Worm (Caenorhabditis elegans) whole organism, L4 larva: Measurements from ENCODE around the gene H03G16.7.
A peak's percentile ranks its signal among the peaks of the same experiment; 100 is the strongest.

Experiments used
- F37D6.2 ChIP-seq: sonication (generic microtip); optimal IDR thresholded peaks from 2 replicates; lab custom pipeline; 2016; ENCODE audit warnings: mild to moderate bottlenecking, missing genetic modification characterization, missing compliant biosample characterization
- T26A8.4 ChIP-seq: fragments of 200-800 bp; sonication (Bioruptor generic); IDR thresholded peaks from 2 replicates; pipeline ENCODE4 v1.3.6; 2022; ENCODE audit warnings: missing genetic modification characterization, missing compliant biosample characterization
- Y105C5A.15 ChIP-seq: fragments of 200-800 bp; sonication (Bioruptor generic); IDR thresholded peaks from 2 replicates; pipeline ENCODE4 v1.3.6; 2022; ENCODE audit warnings: missing genetic modification characterization, missing compliant biosample characterization
- Y48G9A.11 ChIP-seq: fragments of 200-800 bp; sonication (Bioruptor generic); IDR thresholded peaks from 2 replicates; pipeline ENCODE4 v1.3.6; 2022; ENCODE audit warnings: missing genetic modification reagents, missing genetic modification characterization, missing compliant biosample characterization
- ZK337.2 ChIP-seq: fragments of 200-800 bp; sonication (Bioruptor generic); IDR thresholded peaks from 2 replicates; pipeline ENCODE4 v1.3.6; 2022; ENCODE audit warnings: missing genetic modification reagents, missing genetic modification characterization, missing compliant biosample characterization
- ZK546.5 ChIP-seq, 2 experiments: sonication (generic microtip); optimal IDR thresholded peaks; 2 replicates each; lab custom pipeline; 2017; ENCODE audit warnings: missing biosample characterization in 2 of 2, missing genetic modification characterization in 2 of 2
- aha-1 ChIP-seq: fragments of 150-350 bp; peaks from one replicate; lab custom pipeline; 2014; ENCODE audit warnings: missing biosample characterization, missing genetic modification characterization
- attf-4 ChIP-seq: sonication (generic microtip); optimal IDR thresholded peaks from 3 replicates; lab custom pipeline; 2017; ENCODE audit warnings: missing biosample characterization, missing genetic modification characterization
- ceh-62 ChIP-seq: sonication (generic microtip); optimal IDR thresholded peaks from 2 replicates; lab custom pipeline; 2017; ENCODE audit warnings: missing biosample characterization, missing genetic modification characterization
- ceh-82 ChIP-seq: sonication (generic microtip); optimal IDR thresholded peaks from 2 replicates; lab custom pipeline; 2017; ENCODE audit warnings: missing biosample characterization, missing genetic modification characterization
- cey-2 ChIP-seq: sonication (generic microtip); optimal IDR thresholded peaks from 3 replicates; lab custom pipeline; 2017; ENCODE audit warnings: missing genetic modification characterization, mild to moderate bottlenecking, missing compliant biosample characterization, antibody characterized with exemption, borderline replicate concordance; ENCODE audit not compliant: insufficient read depth
- daf-19 ChIP-seq: fragments of 200-800 bp; sonication (Bioruptor generic); conservative IDR thresholded peaks from 2 replicates; pipeline ENCODE4 v1.3.6; 2022; ENCODE audit warnings: missing genetic modification characterization, missing compliant biosample characterization
- dmd-8 ChIP-seq: fragments of 200-800 bp; sonication (Bioruptor generic); IDR thresholded peaks from 2 replicates; pipeline ENCODE4 v1.3.6; 2022; ENCODE audit warnings: missing genetic modification characterization, missing compliant biosample characterization
- duxl-1 ChIP-seq: sonication (generic microtip); optimal IDR thresholded peaks from 2 replicates; lab custom pipeline; 2016; ENCODE audit warnings: mild to moderate bottlenecking, missing genetic modification characterization, moderate library complexity, missing compliant biosample characterization; ENCODE audit not compliant: poor library complexity
- dve-1 ChIP-seq: sonication (generic microtip); optimal IDR thresholded peaks from 2 replicates; lab custom pipeline; 2017; ENCODE audit warnings: antibody characterized with exemption, mild to moderate bottlenecking, missing genetic modification characterization, missing compliant biosample characterization; ENCODE audit not compliant: insufficient read depth
- egl-27 ChIP-seq: sonication (generic microtip); optimal IDR thresholded peaks from 3 replicates; lab custom pipeline; 2017; ENCODE audit warnings: missing biosample characterization, missing genetic modification reagents, missing genetic modification characterization
- egl-43 ChIP-seq: fragments of 200-800 bp; sonication (Bioruptor generic); IDR thresholded peaks from 2 replicates; pipeline ENCODE4 v1.3.6; 2022; ENCODE audit warnings: missing genetic modification reagents, missing genetic modification characterization, missing compliant biosample characterization
- fos-1 ChIP-seq: fragments of 150-350 bp; optimal IDR thresholded peaks from 2 replicates; lab custom pipeline; 2014; ENCODE audit warnings: missing biosample characterization, missing genetic modification characterization
- gei-8 ChIP-seq: fragments of 200-800 bp; sonication (Bioruptor generic); optimal IDR thresholded peaks from 2 replicates; lab custom pipeline; 2018; ENCODE audit warnings: mild to moderate bottlenecking, missing genetic modification characterization, missing compliant biosample characterization
- hlh-30 ChIP-seq: sonication (generic microtip); optimal IDR thresholded peaks from 2 replicates; lab custom pipeline; 2017; ENCODE audit warnings: antibody characterized with exemption, mild to moderate bottlenecking, missing genetic modification characterization, missing compliant biosample characterization; ENCODE audit not compliant: insufficient read depth
- hmg-1.1 ChIP-seq: fragments of 200-800 bp; sonication (Bioruptor generic); IDR thresholded peaks from 2 replicates; pipeline ENCODE4 v1.3.6; 2022; ENCODE audit warnings: missing genetic modification reagents, missing genetic modification characterization, missing compliant biosample characterization
- jun-1 ChIP-seq: fragments of 150-350 bp; optimal IDR thresholded peaks from 2 replicates; lab custom pipeline; 2014; ENCODE audit warnings: missing biosample characterization, missing genetic modification reagents, missing genetic modification characterization
- lim-7 ChIP-seq: fragments of 200-800 bp; sonication (Bioruptor generic); IDR thresholded peaks from 2 replicates; pipeline ENCODE4 v1.3.6; 2022; ENCODE audit warnings: missing genetic modification characterization, missing compliant biosample characterization
- lin-13 ChIP-seq: fragments of 150-350 bp; optimal IDR thresholded peaks from 2 replicates; lab custom pipeline; 2014; ENCODE audit warnings: missing biosample characterization, missing genetic modification reagents, missing genetic modification characterization
- lin-38 ChIP-seq: fragments of 200-800 bp; sonication (Bioruptor generic); IDR thresholded peaks from 2 replicates; pipeline ENCODE4 v1.3.6; 2022; ENCODE audit warnings: missing genetic modification reagents, missing genetic modification characterization, missing compliant biosample characterization
- lin-39 ChIP-seq: fragments of 150-350 bp; optimal IDR thresholded peaks from 2 replicates; lab custom pipeline; 2014; ENCODE audit warnings: missing biosample characterization, missing genetic modification reagents, missing genetic modification characterization
- lir-3 ChIP-seq: sonication (generic microtip); optimal IDR thresholded peaks from 2 replicates; lab custom pipeline; 2016; ENCODE audit warnings: mild to moderate bottlenecking, missing genetic modification characterization, missing compliant biosample characterization
- madf-5 ChIP-seq, 2 experiments: fragments of 200-800 bp; sonication (Bioruptor generic); IDR thresholded peaks; 2 replicates each; pipeline ENCODE4 v1.3.6; 2022; ENCODE audit warnings: missing compliant biosample characterization in 2 of 2, missing genetic modification characterization in 2 of 2
- madf-9 ChIP-seq: fragments of 200-800 bp; sonication (Bioruptor generic); conservative IDR thresholded peaks from 2 replicates; pipeline ENCODE4 v1.3.6; 2022; ENCODE audit warnings: missing genetic modification reagents, missing genetic modification characterization, missing compliant biosample characterization
- mes-2 ChIP-seq: sonication (generic microtip); optimal IDR thresholded peaks from 2 replicates; lab custom pipeline; 2016; ENCODE audit warnings: missing genotype, mild to moderate bottlenecking, missing genetic modification characterization, missing compliant biosample characterization; ENCODE audit not compliant: poor library complexity, severe bottlenecking
- mxl-2 ChIP-seq: fragments of 200-800 bp; sonication (Bioruptor generic); conservative IDR thresholded peaks from 2 replicates; pipeline ENCODE4 v1.3.6; 2022; ENCODE audit warnings: missing genetic modification reagents, missing genetic modification characterization, missing compliant biosample characterization
- mxl-3 ChIP-seq: fragments of 200-800 bp; sonication (Bioruptor generic); optimal IDR thresholded peaks from 2 replicates; lab custom pipeline; 2018; ENCODE audit warnings: mild to moderate bottlenecking, missing genetic modification characterization, missing compliant biosample characterization
- nhr-28 ChIP-seq: fragments of 150-350 bp; optimal IDR thresholded peaks from 2 replicates; lab custom pipeline; 2014; ENCODE audit warnings: missing biosample characterization, missing genetic modification characterization
- nhr-41 ChIP-seq: fragments of 200-800 bp; sonication (Bioruptor generic); IDR thresholded peaks from 2 replicates; pipeline ENCODE4 v1.3.6; 2022; ENCODE audit warnings: missing genetic modification reagents, missing genetic modification characterization, missing compliant biosample characterization
- nhr-42 ChIP-seq: fragments of 200-800 bp; sonication (Bioruptor generic); IDR thresholded peaks from 2 replicates; pipeline ENCODE4 v1.3.6; 2022; ENCODE audit warnings: missing genetic modification characterization, missing compliant biosample characterization
- pqm-1 ChIP-seq: sonication (generic microtip); optimal IDR thresholded peaks from 2 replicates; lab custom pipeline; 2017; ENCODE audit warnings: missing biosample characterization, missing genetic modification characterization
- rbr-2 ChIP-seq: sonication (generic microtip); optimal IDR thresholded peaks from 2 replicates; lab custom pipeline; 2016; ENCODE audit warnings: missing genotype, missing genetic modification characterization, missing compliant biosample characterization
- saeg-2 ChIP-seq: fragments of 200-800 bp; sonication (Bioruptor generic); IDR thresholded peaks from 2 replicates; pipeline ENCODE4 v1.3.6; 2022; ENCODE audit warnings: missing genetic modification reagents, missing genetic modification characterization, missing compliant biosample characterization
- set-16 ChIP-seq: fragments of 200-800 bp; sonication (Bioruptor generic); IDR thresholded peaks from 2 replicates; pipeline ENCODE4 v1.3.6; 2022; ENCODE audit warnings: missing genetic modification reagents, missing genetic modification characterization, missing compliant biosample characterization
- snpc-4 ChIP-seq: fragments of 150-350 bp; optimal IDR thresholded peaks from 2 replicates; lab custom pipeline; 2014; ENCODE audit warnings: missing biosample characterization, missing genetic modification characterization
- spr-1 ChIP-seq: sonication (generic microtip); optimal IDR thresholded peaks from 2 replicates; lab custom pipeline; 2016; ENCODE audit warnings: mild to moderate bottlenecking, missing genetic modification characterization, missing compliant biosample characterization
- spr-3 ChIP-seq: fragments of 200-800 bp; sonication (Bioruptor generic); optimal IDR thresholded peaks from 2 replicates; lab custom pipeline; 2018; ENCODE audit warnings: mild to moderate bottlenecking, missing genetic modification characterization, missing compliant biosample characterization
- tra-1 ChIP-seq: fragments of 200-800 bp; sonication (Bioruptor generic); IDR thresholded peaks from 2 replicates; pipeline ENCODE4 v1.3.6; 2022; ENCODE audit warnings: missing genetic modification reagents, missing genetic modification characterization, missing compliant biosample characterization
- unc-130 ChIP-seq: sonication (generic microtip); optimal IDR thresholded peaks from 2 replicates; lab custom pipeline; 2016; ENCODE audit warnings: missing genetic modification reagents, missing genetic modification characterization, missing compliant biosample characterization
- unc-39 ChIP-seq: sonication (generic microtip); optimal IDR thresholded peaks from 2 replicates; lab custom pipeline; 2017; ENCODE audit warnings: missing biosample characterization, missing genetic modification characterization
- unc-62 ChIP-seq, 3 experiments: fragments of 150-350 bp in 1 of 3; sonication (generic microtip); optimal IDR thresholded peaks in 2 of 3; peaks in 1 of 3; 1 replicate in 1 of 3; 2 replicates in 2 of 3; lab custom pipeline; 2014 to 2017; ENCODE audit warnings: missing biosample characterization in 3 of 3, missing genetic modification characterization in 3 of 3, missing genetic modification reagents in 3 of 3, missing genotype in 1 of 3

Gene H03G16.7

ce11 chrX:15076042-15076565 is 20.3 kb upstream of the H03G16.7 start, which contains the start of the genes H40L08.3 and H40L08.9 (continued):
- TF ChIP-seq spr-3 (GFP tag; lab: Kevin White, UChicago) (no peak), lin-39 (no peak), Y48G9A.11 (no peak), hmg-1.1 (GFP tag; lab: Robert Waterston, UW) (no peak), spr-1 (tag; lab: Kevin White, UChicago) (no peak), dmd-8 (GFP tag; lab: Robert Waterston, UW) (no peak), mxl-2 (no peak), Y105C5A.15 (GFP tag; lab: Robert Waterston, UW) (no peak), madf-9 (GFP tag; lab: Robert Waterston, UW) (no peak), fos-1 (no peak), gei-8 (GFP tag; lab: Kevin White, UChicago) (no peak), mes-2 (tag; lab: Kevin White, UChicago) (no peak), lim-7 (no peak), ceh-62 (tag; lab: Kevin White, UChicago) (no peak), attf-4 (no peak)

DNA sequence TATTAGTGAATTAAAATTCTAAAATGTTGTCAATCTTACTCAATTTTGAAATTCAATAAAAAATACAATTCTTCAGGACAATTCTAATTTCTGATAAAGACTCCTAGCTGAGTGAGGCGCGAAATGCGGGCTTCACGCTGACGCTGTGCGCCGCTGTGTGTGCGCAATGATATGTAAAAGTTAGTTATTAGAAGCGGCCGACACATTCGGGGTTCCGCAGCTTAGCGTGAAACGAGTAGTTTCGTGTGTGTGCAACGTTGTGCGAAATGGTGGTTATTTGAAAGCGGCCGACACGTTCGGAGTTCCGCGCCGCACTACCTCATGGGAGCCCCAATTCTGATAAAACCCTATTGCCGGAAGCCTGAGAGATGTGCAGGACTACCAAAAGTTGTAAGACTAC is 19.4 kb upstream of the H03G16.7 start:
- TF ChIP-seq spr-1 (tag; lab: Kevin White, UChicago) (no peak), set-16 (GFP tag; lab: Robert Waterston, UW) (no peak), saeg-2 (GFP tag; lab: Robert Waterston, UW) (0 out of 2 replicates have a peak, but pooled peaks have one; percentile 10), nhr-42 (0 out of 2 replicates have a peak, but pooled peaks have one; percentile 29), duxl-1 (no peak), madf-5 (GFP tag; IDR thresholded peaks at IDR 0.05; lab: Robert Waterston, UW) (no peak), hmg-1.1 (GFP tag; lab: Robert Waterston, UW) (peak; percentile 33; the same call in 1 of the 2 replicates), aha-1 (peak; percentile 53), cey-2 (tag; lab: Kevin White, UChicago) (no peak), spr-3 (GFP tag; lab: Kevin White, UChicago) (no peak), fos-1 (no peak), F37D6.2 (tag; lab: Kevin White, UChicago) (no peak), ceh-62 (tag; lab: Kevin White, UChicago) (no peak), ZK337.2 (no peak), egl-43 (GFP tag; lab: Robert Waterston, UW) (0 out of 2 replicates have a peak, but pooled peaks have one; percentile 10)

- no peak for TF ChIP-seq attf-4
- TF ChIP-seq snpc-4 (tag; lab: Kevin White, UChicago) = peak; percentile 47
- TF ChIP-seq nhr-41 (GFP tag; lab: Robert Waterston, UW) = no peak
- TF ChIP-seq unc-39 (tag; lab: Kevin White, UChicago) = no peak
- TF ChIP-seq mes-2 (tag; lab: Kevin White, UChicago) = peak; percentile 34
Measured at ce11 chrX:15073479-15073878, 17.7 kb upstream of the H03G16.7 start.

DNA sequence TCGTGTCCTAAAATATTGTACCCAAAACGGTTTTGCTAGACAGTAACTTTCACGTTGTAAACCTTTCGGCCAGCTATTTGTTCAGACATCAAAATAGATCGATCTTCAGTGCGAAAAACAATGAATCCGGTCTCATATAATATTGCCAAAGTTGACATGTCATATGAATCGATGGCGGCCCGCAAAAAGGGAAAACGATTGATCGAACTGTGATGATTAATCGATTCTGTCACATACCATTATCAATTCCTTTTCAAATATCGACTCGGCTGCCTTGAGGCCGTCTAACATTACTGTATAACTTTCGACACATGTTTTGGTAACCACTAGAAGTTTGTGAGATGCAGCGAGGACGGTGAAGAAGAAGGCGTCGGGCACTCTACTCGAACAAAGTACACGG is 17.1 kb upstream of the H03G16.7 start:
- TF ChIP-seq mes-2 (tag; lab: Kevin White, UChicago) = no peak
- no peak for TF ChIP-seq T26A8.4 (GFP tag; lab: Robert Waterston, UW)
- TF ChIP-seq lin-13 (GFP tag; lab: Kevin White, UChicago) = no peak
- TF ChIP-seq ceh-82 (tag; lab: Kevin White, UChicago) = no peak
- no peak for TF ChIP-seq daf-19 (GFP tag; lab: Robert Waterston, UW)
- no peak for TF ChIP-seq unc-130
- TF ChIP-seq ZK546.5 (tag; optimal IDR thresholded peaks at IDR 0.05; lab: Kevin White, UChicago) = no peak
- TF ChIP-seq lin-38 (GFP tag; lab: Robert Waterston, UW) = no peak
- no peak for TF ChIP-seq jun-1 (tag; lab: Kevin White, UChicago)
- TF ChIP-seq rbr-2 (tag; lab: Kevin White, UChicago) = no peak
- TF ChIP-seq nhr-28 (tag; lab: Kevin White, UChicago) = peak; percentile 28
- TF ChIP-seq dve-1 (tag; lab: Kevin White, UChicago) = no peak
- TF ChIP-seq lir-3 (tag; lab: Kevin White, UChicago) = no peak
- TF ChIP-seq mxl-3 (GFP tag; lab: Kevin White, UChicago) = peak; percentile 35
- TF ChIP-seq pqm-1 (tag; lab: Kevin White, UChicago) = no peak
- peak; percentile 35 for TF ChIP-seq hlh-30 (tag; lab: Kevin White, UChicago)
- TF ChIP-seq egl-27 (tag; lab: Kevin White, UChicago) = no peak
- TF ChIP-seq tra-1 (GFP tag; lab: Robert Waterston, UW) = no peak
- peak in 1 of 2 experiments; percentile 99 for TF ChIP-seq unc-62 (GFP tag; optimal IDR thresholded peaks at IDR 0.05 in 1 of 2; lab: Kevin White, UChicago)
- no peak for TF ChIP-seq unc-62 (tag; optimal IDR thresholded peaks at IDR 0.05; lab: Kevin White, UChicago)
